Fruit fly (Drosophila melanogaster) whole organism, embryonic: ENCODE results near the gene CG14326.

Source experiments
- Ada2b ChIP-seq: fragments of 200-800 bp; sonication (Bioruptor generic); IDR thresholded peaks from 2 replicates; pipeline ENCODE4 v1.3.6; 2022; ENCODE audit warnings: missing biosample characterization, missing genetic modification characterization
- Bdp1 ChIP-seq: fragments of 200-800 bp; sonication (Bioruptor generic); optimal IDR thresholded peaks from 3 replicates; lab custom pipeline; 2016; ENCODE audit warnings: missing biosample characterization, missing genetic modification characterization
- Bgb ChIP-seq: fragments of 200-800 bp; sonication (Bioruptor generic); IDR thresholded peaks from 2 replicates; pipeline ENCODE4 v1.3.6; 2022; ENCODE audit warnings: missing biosample characterization, missing genetic modification characterization; ENCODE audit not compliant: partially characterized antibody
- CG10979 ChIP-seq: fragments of 200-800 bp; sonication (Bioruptor generic); optimal IDR thresholded peaks from 2 replicates; lab custom pipeline; 2018; ENCODE audit warnings: missing biosample characterization, mild to moderate bottlenecking, missing genetic modification characterization, moderate library complexity
- CG11504 ChIP-seq: fragments of 200-800 bp; sonication (Bioruptor generic); optimal IDR thresholded peaks from 3 replicates; lab custom pipeline; 2019; ENCODE audit warnings: missing biosample characterization, mild to moderate bottlenecking, missing genetic modification characterization, moderate library complexity
- CG12104 ChIP-seq: fragments of 200-800 bp; sonication (Bioruptor generic); optimal IDR thresholded peaks from 3 replicates; lab custom pipeline; 2016; ENCODE audit warnings: missing biosample characterization, missing genetic modification characterization
- CG12155 ChIP-seq: fragments of 200-800 bp; sonication (Bioruptor generic); optimal IDR thresholded peaks from 3 replicates; lab custom pipeline; 2016; ENCODE audit warnings: missing biosample characterization, missing genetic modification characterization
- CG12659 ChIP-seq: fragments of 200-800 bp; sonication (Bioruptor generic); optimal IDR thresholded peaks from 3 replicates; lab custom pipeline; 2017; ENCODE audit warnings: mild to moderate bottlenecking, missing biosample characterization, missing genetic modification reagents, missing genetic modification characterization
- CG13424 ChIP-seq: fragments of 200-800 bp; sonication (Bioruptor generic); optimal IDR thresholded peaks from 2 replicates; lab custom pipeline; 2019; ENCODE audit warnings: missing biosample characterization, mild to moderate bottlenecking, missing genetic modification characterization, moderate library complexity
- CG1647 ChIP-seq: fragments of 200-800 bp; sonication (Bioruptor generic); optimal IDR thresholded peaks from 3 replicates; lab custom pipeline; 2016; ENCODE audit warnings: missing biosample characterization, missing genetic modification characterization
- CG17359 ChIP-seq: fragments of 200-800 bp; sonication (Bioruptor generic); optimal IDR thresholded peaks from 3 replicates; lab custom pipeline; 2018; ENCODE audit warnings: missing biosample characterization, mild to moderate bottlenecking, missing genetic modification characterization, moderate library complexity
- CG17361 ChIP-seq: fragments of 200-800 bp; sonication (Bioruptor generic); IDR thresholded peaks from 3 replicates; pipeline ENCODE4 v1.3.6; 2022; ENCODE audit warnings: missing biosample characterization, missing genetic modification characterization
- CG2678 ChIP-seq: fragments of 200-800 bp; sonication (Bioruptor generic); optimal IDR thresholded peaks from 3 replicates; lab custom pipeline; 2019; ENCODE audit warnings: missing biosample characterization, mild to moderate bottlenecking, missing genetic modification characterization, moderate library complexity
- CG3065 ChIP-seq: fragments of 200-800 bp; sonication (Bioruptor generic); optimal IDR thresholded peaks from 2 replicates; lab custom pipeline; 2016; ENCODE audit warnings: missing biosample characterization, missing genetic modification characterization
- CG31441 ChIP-seq: fragments of 200-800 bp; sonication (Bioruptor generic); IDR thresholded peaks from 2 replicates; pipeline ENCODE4 v1.3.6; 2022; ENCODE audit warnings: missing biosample characterization, missing genetic modification characterization
- CG3995 ChIP-seq: fragments of 200-800 bp; sonication (Bioruptor generic); optimal IDR thresholded peaks from 3 replicates; lab custom pipeline; 2016; ENCODE audit warnings: missing biosample characterization, missing genetic modification characterization
- CG42726 ChIP-seq: fragments of 200-800 bp; sonication (Bioruptor generic); IDR thresholded peaks from 2 replicates; pipeline ENCODE4 v1.3.6; 2022; ENCODE audit warnings: missing biosample characterization, missing genetic modification characterization; ENCODE audit not compliant: partially characterized antibody
- CG4328 ChIP-seq: fragments of 200-800 bp; sonication (Bioruptor generic); optimal IDR thresholded peaks from 3 replicates; lab custom pipeline; 2017; ENCODE audit warnings: missing biosample characterization, missing genetic modification reagents, missing genetic modification characterization
- CG6791 ChIP-seq: fragments of 200-800 bp; sonication (Bioruptor generic); IDR thresholded peaks from 3 replicates; pipeline ENCODE4 v1.3.6; 2022; ENCODE audit warnings: missing biosample characterization, missing genetic modification characterization; ENCODE audit not compliant: partially characterized antibody
- CTCF ChIP-seq: fragments of 200-800 bp; sonication (Bioruptor generic); optimal IDR thresholded peaks from 2 replicates; lab custom pipeline; 2017; ENCODE audit warnings: missing biosample characterization, mild to moderate bottlenecking, missing genetic modification characterization, moderate library complexity
- D19A ChIP-seq: fragments of 200-800 bp; optimal IDR thresholded peaks from 3 replicates; lab custom pipeline; 2019; ENCODE audit warnings: missing biosample characterization, mild to moderate bottlenecking, missing genetic modification characterization, moderate library complexity
- Eip74EF ChIP-seq, 2 experiments: fragments of 200-800 bp in 1 of 2; fragments of >200 bp in 1 of 2; sonication (Bioruptor generic) in 1 of 2; optimal IDR thresholded peaks; 2 replicates each; lab custom pipeline; 2017 to 2019; ENCODE audit warnings: missing biosample characterization in 2 of 2, missing genetic modification characterization in 2 of 2, mild to moderate bottlenecking in 1 of 2, moderate library complexity in 1 of 2
- Fer2 ChIP-seq: fragments of 200-800 bp; sonication (Bioruptor generic); optimal IDR thresholded peaks from 2 replicates; lab custom pipeline; 2018; ENCODE audit warnings: missing biosample characterization, mild to moderate bottlenecking, missing genetic modification characterization, moderate library complexity
- Hsf ChIP-seq: fragments of 200-800 bp; sonication (Bioruptor generic); optimal IDR thresholded peaks from 3 replicates; lab custom pipeline; 2016; ENCODE audit warnings: missing biosample characterization, missing genetic modification characterization
- Meics ChIP-seq: fragments of 200-800 bp; sonication (Bioruptor generic); optimal IDR thresholded peaks from 2 replicates; lab custom pipeline; 2017; ENCODE audit warnings: missing biosample characterization, mild to moderate bottlenecking, missing genetic modification characterization
- Scr ChIP-seq: fragments of 200-800 bp; sonication (Bioruptor generic); IDR thresholded peaks from 2 replicates; pipeline ENCODE4 v1.3.6; 2022; ENCODE audit warnings: missing biosample characterization, missing genetic modification characterization; ENCODE audit not compliant: partially characterized antibody
- Sox102F ChIP-seq: fragments of 200-800 bp; sonication (Bioruptor generic); optimal IDR thresholded peaks from 2 replicates; lab custom pipeline; 2018; ENCODE audit warnings: missing biosample characterization, mild to moderate bottlenecking, missing genetic modification characterization, moderate library complexity
- Tbp ChIP-seq: fragments of >200 bp; optimal IDR thresholded peaks from 2 replicates; lab custom pipeline; 2018; ENCODE audit warnings: missing biosample characterization, missing genetic modification characterization
- YL-1 ChIP-seq: fragments of 200-800 bp; sonication (Bioruptor generic); optimal IDR thresholded peaks from 3 replicates; lab custom pipeline; 2017; ENCODE audit warnings: missing biosample characterization, mild to moderate bottlenecking, missing genetic modification characterization
- ab ChIP-seq: fragments of 200-800 bp; sonication (Bioruptor generic); optimal IDR thresholded peaks from 2 replicates; lab custom pipeline; 2016; ENCODE audit warnings: missing biosample characterization, missing genetic modification characterization
- amos ChIP-seq: fragments of 200-800 bp; sonication (Bioruptor generic); IDR thresholded peaks from 2 replicates; pipeline ENCODE4 v1.3.6; 2022; ENCODE audit warnings: missing biosample characterization, missing genetic modification characterization; ENCODE audit not compliant: partially characterized antibody
- ato ChIP-seq: fragments of 200-800 bp; sonication (Bioruptor generic); IDR thresholded peaks from 2 replicates; pipeline ENCODE4 v1.3.6; 2022; ENCODE audit warnings: missing biosample characterization, missing genetic modification characterization; ENCODE audit not compliant: partially characterized antibody
- chinmo ChIP-seq: fragments of 200-800 bp; sonication (Bioruptor generic); IDR thresholded peaks from 4 replicates; pipeline ENCODE4 v1.3.6; 2022; ENCODE audit warnings: missing biosample characterization, missing genetic modification characterization; ENCODE audit not compliant: partially characterized antibody
- da ChIP-seq: fragments of 200-800 bp; sonication (Bioruptor generic); optimal IDR thresholded peaks from 2 replicates; lab custom pipeline; 2016; ENCODE audit warnings: missing biosample characterization, missing genetic modification characterization
- dmrt99B ChIP-seq: fragments of 200-800 bp; sonication (Bioruptor generic); optimal IDR thresholded peaks from 2 replicates; lab custom pipeline; 2018; ENCODE audit warnings: missing biosample characterization, mild to moderate bottlenecking, missing genetic modification characterization, moderate library complexity
- esg ChIP-seq: fragments of 200-800 bp; sonication (Bioruptor generic); conservative IDR thresholded peaks from 2 replicates; pipeline ENCODE4 v1.3.6; 2022; ENCODE audit warnings: missing biosample characterization, missing genetic modification characterization
- fd102C ChIP-seq: fragments of 200-800 bp; sonication (Bioruptor generic); optimal IDR thresholded peaks from 2 replicates; lab custom pipeline; 2018; ENCODE audit warnings: missing biosample characterization, mild to moderate bottlenecking, missing genetic modification characterization, moderate library complexity
- fd3F ChIP-seq: fragments of 200-800 bp; sonication (Bioruptor generic); optimal IDR thresholded peaks from 2 replicates; lab custom pipeline; 2018; ENCODE audit warnings: missing biosample characterization, mild to moderate bottlenecking, missing genetic modification characterization, moderate library complexity
- gem ChIP-seq: fragments of 200-800 bp; sonication (Bioruptor generic); optimal IDR thresholded peaks from 2 replicates; lab custom pipeline; 2019; ENCODE audit warnings: missing biosample characterization, mild to moderate bottlenecking, missing genetic modification characterization, moderate library complexity
- gsb-n ChIP-seq: fragments of 200-800 bp; sonication (Bioruptor generic); optimal IDR thresholded peaks from 3 replicates; lab custom pipeline; 2018; ENCODE audit warnings: missing biosample characterization, mild to moderate bottlenecking, missing genetic modification characterization
- hkb ChIP-seq, 2 experiments: fragments of 200-800 bp in 1 of 2; fragments of >200 bp in 1 of 2; sonication (Bioruptor generic) in 1 of 2; IDR thresholded peaks in 1 of 2; optimal IDR thresholded peaks in 1 of 2; 2 replicates each; pipeline versions ENCODE4 v1.3.6 to Lab custom; 2017 to 2022; ENCODE audit warnings: missing biosample characterization in 1 of 2, missing genetic modification characterization in 1 of 2
- lbe ChIP-seq: fragments of 200-800 bp; sonication (Bioruptor generic); optimal IDR thresholded peaks from 2 replicates; lab custom pipeline; 2016; ENCODE audit warnings: missing biosample characterization, mild to moderate bottlenecking, missing genetic modification characterization
- pan ChIP-seq, 4 experiments: fragments of >200 bp in 3 of 4; fragments of 200-800 bp in 1 of 4; sonication (Bioruptor generic) in 1 of 4; optimal IDR thresholded peaks in 3 of 4; IDR thresholded peaks in 1 of 4; 2 replicates each; pipeline versions ENCODE4 v1.3.6 to Lab custom; 2017 to 2022; ENCODE audit warnings: missing biosample characterization in 2 of 4, missing genetic modification characterization in 2 of 4, mixed read lengths in 1 of 4
- sd ChIP-seq: fragments of 200-800 bp; sonication (Bioruptor generic); optimal IDR thresholded peaks from 3 replicates; lab custom pipeline; 2018; ENCODE audit warnings: missing biosample characterization, mild to moderate bottlenecking, missing genetic modification characterization, moderate library complexity
- trh ChIP-seq: fragments of 200-800 bp; sonication (Bioruptor generic); optimal IDR thresholded peaks from 2 replicates; lab custom pipeline; 2016; ENCODE audit warnings: missing biosample characterization, missing genetic modification characterization

The CG14326 gene

dm6 chr3R:17630417-17630816 is 11.5 kb downstream of the CG14326 start, which contains the start of gene CG43175 (continued):
- TF ChIP-seq YL-1 (GFP tag; lab: Kevin White, UChicago) = no peak
- no peak for TF ChIP-seq fd3F (GFP tag; lab: Kevin White, UChicago)
- no peak for TF ChIP-seq Meics (GFP tag; lab: Kevin White, UChicago)
- no peak for TF ChIP-seq Tbp

- TF ChIP-seq CG11504 (tag; lab: Kevin White, UChicago) (peak; percentile 33), fd102C (GFP tag; lab: Kevin White, UChicago) (no peak), Ada2b (no peak), amos (GFP tag; lab: Robert Waterston, UW) (peak; percentile 48; the same call in 1 of the 2 replicates), CG4328 (no peak), esg (GFP tag; lab: Robert Waterston, UW) (no peak), da (GFP tag; lab: Kevin White, UChicago) (no peak), CG12104 (GFP tag; lab: Kevin White, UChicago) (no peak), CG3995 (GFP tag; lab: Kevin White, UChicago) (no peak), dmrt99B (tag; lab: Kevin White, UChicago) (peak; percentile 45), gsb-n (tag; lab: Kevin White, UChicago) (peak; percentile 1), sd (peak; percentile 93), CTCF (GFP tag; lab: Kevin White, UChicago) (no peak), CG3065 (GFP tag; lab: Kevin White, UChicago) (no peak), Fer2 (tag; lab: Kevin White, UChicago) (no peak), D19A (tag; lab: Kevin White, UChicago) (peak; percentile 6), gem (peak; percentile 16), CG13424 (tag; lab: Kevin White, UChicago) (peak; percentile 10), pan (optimal IDR thresholded peaks at IDR 0.05; lab: Kevin White, UChicago) (no peak), pan (GFP tag; optimal IDR thresholded peaks at IDR 0.05 in 1 of 2, IDR thresholded peaks at IDR 0.05 in 1 of 2) (no peak), CG12659 (GFP tag; lab: Kevin White, UChicago) (no peak), Hsf (GFP tag; lab: Kevin White, UChicago) (no peak), CG2678 (tag; lab: Kevin White, UChicago) (peak; percentile 27), CG17359 (peak; percentile 37), Eip74EF (GFP tag; optimal IDR thresholded peaks at IDR 0.05; lab: Kevin White, UChicago) (peak in 1 of 2 experiments; percentile 57), ab (GFP tag; lab: Kevin White, UChicago) (no peak), ato (GFP tag; lab: Robert Waterston, UW) (0 out of 2 replicates have a peak, but pooled peaks have one; percentile 7), CG42726 (GFP tag; lab: Robert Waterston, UW) (0 out of 2 replicates have a peak, but pooled peaks have one; percentile 22), CG10979 (peak; percentile 2), Bdp1 (GFP tag; lab: Kevin White, UChicago) (peak; percentile 82), CG31441 (GFP tag; lab: Robert Waterston, UW) (no peak), CG6791 (peak; percentile 20; the same call in 1 of the 3 replicates), chinmo (GFP tag; lab: Robert Waterston, UW) (peak; percentile 50; the same call in 1 of the 4 replicates), lbe (GFP tag; lab: Kevin White, UChicago) (no peak), CG1647 (GFP tag; lab: Kevin White, UChicago) (no peak), CG17361 (GFP tag; lab: Robert Waterston, UW) (peak; percentile 31; the same call in 1 of the 3 replicates), CG12155 (no peak), trh (no peak), Sox102F (GFP tag; lab: Kevin White, UChicago) (peak; percentile 4), Scr (GFP tag; lab: Robert Waterston, UW) (no peak; the same call in 1 of the 2 replicates), hkb (optimal IDR thresholded peaks at IDR 0.05; lab: Kevin White, UChicago) (no peak), hkb (GFP tag; IDR thresholded peaks at IDR 0.05; lab: Robert Waterston, UW) (0 out of 2 replicates have a peak, but pooled peaks have one; percentile 7), Bgb (GFP tag; lab: Robert Waterston, UW) (peak; percentile 28; the same call in 1 of the 2 replicates)
These were observed 12.4 kb downstream of the CG14326 start for dm6 chr3R:17631176-17631865.
